Worm (Caenorhabditis elegans): ENCODE results near the gene bgal-1.

bgal-1 gene

DNA sequence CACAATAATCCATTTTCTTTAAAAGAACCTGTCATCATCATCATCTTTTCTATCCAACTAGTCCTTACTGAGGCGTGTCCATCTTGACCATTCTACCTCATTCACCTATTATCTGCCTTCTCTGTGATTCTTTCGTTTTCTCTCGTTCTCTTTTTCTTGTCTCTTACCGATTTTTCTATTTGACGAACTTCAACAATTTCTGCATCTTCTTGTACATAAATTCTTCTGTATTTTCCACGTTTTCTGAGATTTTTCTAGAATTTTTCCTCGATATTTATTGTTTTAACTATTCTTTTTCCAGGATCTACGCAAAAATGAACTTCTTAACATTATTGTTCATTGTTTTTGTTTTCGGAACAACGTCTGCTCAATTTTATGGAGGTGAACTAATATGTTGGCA is 42.9 kb downstream of the bgal-1 start, which contains the start of gene cnc-10:
TSS of gene cnc-10 (plus strand) at position 301 of the 400 bp plus-strand sequence.
- TF ChIP-seq T23F11.4 (GFP tag; optimal IDR thresholded peaks at IDR 0.05) (no peak), mec-3 (tag; optimal IDR thresholded peaks at IDR 0.05; ENCODE audit: borderline replicate concordance) (no peak), hlh-13 (GFP tag; optimal IDR thresholded peaks at IDR 0.05) (no peak), ceh-19 (GFP tag; optimal IDR thresholded peaks at IDR 0.05) (no peak), ceh-34 (tag; optimal IDR thresholded peaks at IDR 0.05) (no peak), hlh-30 (tag; optimal IDR thresholded peaks at IDR 0.05; ENCODE audit: insufficient read depth) (no peak), hlh-6 (tag; optimal IDR thresholded peaks at IDR 0.05) (no peak), nfya-1 (tag; optimal IDR thresholded peaks at IDR 0.05) (no peak), ceh-6 (GFP tag; optimal IDR thresholded peaks at IDR 0.05) (no peak), pros-1 (tag; optimal IDR thresholded peaks at IDR 0.05) (no peak), ahr-1 (tag; optimal IDR thresholded peaks at IDR 0.05) (no peak), ceh-14 (tag; optimal IDR thresholded peaks at IDR 0.05) (no peak), pag-3 (tag; optimal IDR thresholded peaks at IDR 0.05; ENCODE audit: borderline replicate concordance) (no peak), ceh-31 (tag; optimal IDR thresholded peaks at IDR 0.05) (no peak), sox-4 (tag; optimal IDR thresholded peaks at IDR 0.05) (no peak), gmeb-2 (tag; optimal IDR thresholded peaks at IDR 0.05) (no peak), ceh-45 (GFP tag; IDR thresholded peaks at IDR 0.05) (no peak), C38D4.7 (GFP tag; optimal IDR thresholded peaks at IDR 0.05) (no peak), unc-55 (GFP tag; optimal IDR thresholded peaks at IDR 0.05) (no peak), zip-5 (tag; optimal IDR thresholded peaks at IDR 0.05) (no peak)

DNA sequence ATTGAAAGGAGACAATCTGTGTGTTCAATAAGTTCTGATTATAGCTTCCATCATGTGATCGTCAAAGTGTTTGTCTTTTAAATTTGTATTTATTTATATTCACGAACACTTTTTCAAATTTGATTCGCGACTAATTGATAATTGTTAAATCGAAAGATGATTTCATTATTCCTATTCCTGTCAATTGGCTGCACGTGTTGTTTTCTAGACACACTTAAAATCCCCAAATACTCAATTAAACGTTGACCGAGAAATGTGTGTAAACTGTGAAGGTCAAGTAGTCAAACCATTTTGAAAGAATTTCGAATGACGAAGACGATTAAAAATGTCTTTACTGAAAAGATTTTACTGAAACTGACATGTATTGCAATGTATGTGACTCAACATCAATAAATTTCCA is 44.9 kb downstream of the bgal-1 start:
- TF ChIP-seq ahr-1 (tag; optimal IDR thresholded peaks at IDR 0.05): no peak
- TF ChIP-seq Y22D7AL.16 (tag; optimal IDR thresholded peaks at IDR 0.05): no peak
- no peak for TF ChIP-seq ceh-18 (tag; optimal IDR thresholded peaks at IDR 0.05)
- TF ChIP-seq pag-3 (tag; optimal IDR thresholded peaks at IDR 0.05; ENCODE audit: borderline replicate concordance): no peak
- no peak for TF ChIP-seq hlh-8 (tag; optimal IDR thresholded peaks at IDR 0.05)
- no peak for TF ChIP-seq ceh-22 (tag; optimal IDR thresholded peaks at IDR 0.05)
- no peak for TF ChIP-seq ama-1 (optimal IDR thresholded peaks at IDR 0.05)
- TF ChIP-seq sox-4 (tag; optimal IDR thresholded peaks at IDR 0.05): no peak
- no peak for TF ChIP-seq unc-55 (GFP tag; optimal IDR thresholded peaks at IDR 0.05)
- TF ChIP-seq unc-3 (GFP tag; conservative IDR thresholded peaks at IDR 0.05): no peak
- TF ChIP-seq unc-3 (tag; optimal IDR thresholded peaks at IDR 0.05): no peak
- TF ChIP-seq sox-2 (GFP tag; IDR thresholded peaks at IDR 0.05): no peak

DNA sequence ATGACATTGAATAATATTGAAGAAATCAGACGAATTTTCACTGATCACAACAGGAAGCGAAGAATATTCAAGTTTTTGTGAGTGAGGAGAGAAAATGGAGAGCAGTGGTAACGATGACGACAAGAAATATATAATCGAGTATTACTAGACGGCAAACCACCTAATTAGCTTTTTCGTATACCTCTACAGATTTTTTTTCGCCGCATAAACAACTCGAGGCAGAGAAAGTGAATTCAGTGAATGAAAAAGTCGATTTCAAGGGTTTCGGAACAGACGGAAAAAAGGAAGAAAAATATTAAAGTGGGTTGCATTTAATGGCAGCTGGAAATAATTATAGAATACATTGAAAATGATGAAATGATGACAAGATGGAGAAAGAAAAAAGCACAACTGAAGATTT is 48.2 kb downstream of the bgal-1 start, which contains the start of gene gpa-1:
TSS of gene gpa-1 (minus strand) at position 101 of the 400 bp plus-strand sequence.
- no peak for TF ChIP-seq ceh-31 (tag; optimal IDR thresholded peaks at IDR 0.05)

DNA sequence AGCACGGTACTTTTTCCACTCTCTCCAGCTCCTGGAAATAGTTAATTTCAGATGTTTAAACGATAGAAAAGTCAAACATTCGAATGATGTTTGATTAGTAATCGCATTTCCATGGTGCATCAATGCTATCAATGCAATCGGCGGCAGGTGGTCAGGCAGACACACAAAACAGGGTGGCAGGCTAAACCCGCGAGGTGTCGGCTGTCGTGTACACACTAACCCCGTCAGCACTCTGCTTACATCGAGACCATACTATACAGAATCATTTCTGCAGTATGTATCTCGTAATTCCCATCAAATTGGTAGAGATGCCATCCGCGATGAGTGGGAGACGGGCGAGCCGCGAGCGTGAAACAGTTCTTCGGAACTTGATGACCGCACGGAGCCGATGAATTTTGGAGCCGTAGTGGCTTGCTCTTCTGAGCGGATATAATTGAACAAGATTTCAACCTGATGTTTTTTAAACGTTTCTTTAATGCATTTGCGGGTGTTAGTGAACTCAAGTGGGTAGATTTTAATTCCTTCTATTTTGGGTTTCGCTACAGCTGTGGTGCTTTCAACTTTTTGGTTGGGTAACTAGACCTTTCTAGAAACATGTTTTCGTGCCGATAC is 49.0 kb downstream of the bgal-1 start:
- TF ChIP-seq elt-2 (tag; optimal IDR thresholded peaks at IDR 0.05): peak; percentile 46

DNA sequence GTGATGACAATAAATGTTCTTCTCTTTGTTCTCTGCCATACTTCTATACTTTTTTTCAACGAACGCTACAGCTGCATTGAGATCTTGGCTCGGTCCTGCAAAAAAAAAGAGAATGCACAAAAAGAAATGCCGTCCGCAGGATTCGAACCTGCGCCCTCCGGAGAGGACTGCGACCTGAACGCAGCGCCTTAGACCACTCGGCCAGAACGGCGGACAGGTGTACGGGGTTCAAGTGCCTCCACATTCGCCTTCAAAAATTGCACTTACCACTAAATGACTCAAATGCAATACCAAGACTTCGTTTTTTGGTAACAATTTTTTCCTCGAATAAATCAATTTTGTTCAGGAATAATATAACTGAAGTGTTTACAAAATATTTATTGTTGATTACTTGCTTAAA is 51.2 kb downstream of the bgal-1 start:
- TF ChIP-seq ceh-34 (tag; optimal IDR thresholded peaks at IDR 0.05) (no peak), nhr-232 (tag; optimal IDR thresholded peaks at IDR 0.05) (no peak), hlh-6 (tag; optimal IDR thresholded peaks at IDR 0.05) (no peak), fkh-10 (GFP tag; optimal IDR thresholded peaks at IDR 0.05) (no peak), sdc-2 (tag; optimal IDR thresholded peaks at IDR 0.05) (no peak), tbx-2 (tag; optimal IDR thresholded peaks at IDR 0.05) (no peak), ceh-19 (GFP tag; optimal IDR thresholded peaks at IDR 0.05) (no peak), mec-3 (tag; optimal IDR thresholded peaks at IDR 0.05; ENCODE audit: borderline replicate concordance) (no peak), madf-2 (tag; optimal IDR thresholded peaks at IDR 0.05) (no peak), hlh-8 (tag; optimal IDR thresholded peaks at IDR 0.05) (no peak), pax-1 (tag; optimal IDR thresholded peaks at IDR 0.05) (no peak), elt-2 (tag; optimal IDR thresholded peaks at IDR 0.05) (no peak), tbx-7 (tag; optimal IDR thresholded peaks at IDR 0.05) (no peak), pha-4 (tag; optimal IDR thresholded peaks at IDR 0.05) (no peak), F13H6.1 (tag; optimal IDR thresholded peaks at IDR 0.05) (no peak), ceh-24 (tag; optimal IDR thresholded peaks at IDR 0.05) (no peak), pros-1 (tag; optimal IDR thresholded peaks at IDR 0.05) (no peak)

All from whole organism, late embryonic.